Worm (Caenorhabditis elegans): ENCODE data around the gene C02D5.4.

ce11 chrIII:8512279-8512942, 39.6 kb upstream of the C02D5.4 start:
- TF ChIP-seq nfya-1 (tag; optimal IDR thresholded peaks at IDR 0.05) (no peak), eyg-1 (tag; optimal IDR thresholded peaks at IDR 0.05) (no peak), pqm-1 (tag; optimal IDR thresholded peaks at IDR 0.05) (no peak), K02D7.2 (tag; optimal IDR thresholded peaks at IDR 0.05) (no peak)

Measured in whole organism, late embryonic.